Worm (Caenorhabditis elegans) whole organism, midembryonic: Measurements from ENCODE around the gene aagr-3.

Experiments
- T22C8.4 ChIP-seq: fragments of 200-800 bp; sonication (Bioruptor generic); IDR thresholded peaks from 2 replicates; pipeline ENCODE4 v1.3.6; 2022; ENCODE audit warnings: missing genetic modification characterization, missing compliant biosample characterization
- cog-1 ChIP-seq: sonication (generic microtip); optimal IDR thresholded peaks from 2 replicates; lab custom pipeline; 2016; ENCODE audit warnings: missing genetic modification characterization, missing compliant biosample characterization
- flt-1 ChIP-seq: fragments of 200-800 bp; sonication (Bioruptor generic); IDR thresholded peaks from 2 replicates; pipeline ENCODE4 v1.3.6; 2022; ENCODE audit warnings: missing genetic modification characterization, missing compliant biosample characterization
- klf-2 ChIP-seq: fragments of 200-800 bp; sonication (Bioruptor generic); conservative IDR thresholded peaks from 2 replicates; pipeline ENCODE4 v1.3.6; 2022; ENCODE audit warnings: missing genetic modification reagents, missing genetic modification characterization, missing compliant biosample characterization
- med-1 ChIP-seq: sonication (generic microtip); optimal IDR thresholded peaks from 2 replicates; lab custom pipeline; 2017; ENCODE audit warnings: missing genetic modification characterization, mild to moderate bottlenecking, missing compliant biosample characterization, antibody characterized with exemption, missing genetic modification reagents; ENCODE audit not compliant: insufficient read depth
- ref-1 ChIP-seq: fragments of 200-800 bp; sonication (Bioruptor generic); conservative IDR thresholded peaks from 2 replicates; pipeline ENCODE4 v1.3.6; 2022; ENCODE audit warnings: missing genetic modification reagents, missing genetic modification characterization, missing compliant biosample characterization
- tab-1 ChIP-seq: fragments of 200-800 bp; sonication (Bioruptor generic); IDR thresholded peaks from 2 replicates; pipeline ENCODE4 v1.3.6; 2022; ENCODE audit warnings: missing genetic modification characterization, missing compliant biosample characterization
- ztf-23 ChIP-seq: fragments of 200-800 bp; sonication (Bioruptor generic); IDR thresholded peaks from 2 replicates; pipeline ENCODE4 v1.3.6; 2022; ENCODE audit warnings: missing genetic modification reagents, missing genetic modification characterization, missing compliant biosample characterization
- ztf-29 ChIP-seq: fragments of 200-800 bp; sonication (Bioruptor generic); IDR thresholded peaks from 2 replicates; pipeline ENCODE4 v1.3.6; 2022; ENCODE audit warnings: missing genetic modification reagents, missing genetic modification characterization, missing compliant biosample characterization

DNA sequence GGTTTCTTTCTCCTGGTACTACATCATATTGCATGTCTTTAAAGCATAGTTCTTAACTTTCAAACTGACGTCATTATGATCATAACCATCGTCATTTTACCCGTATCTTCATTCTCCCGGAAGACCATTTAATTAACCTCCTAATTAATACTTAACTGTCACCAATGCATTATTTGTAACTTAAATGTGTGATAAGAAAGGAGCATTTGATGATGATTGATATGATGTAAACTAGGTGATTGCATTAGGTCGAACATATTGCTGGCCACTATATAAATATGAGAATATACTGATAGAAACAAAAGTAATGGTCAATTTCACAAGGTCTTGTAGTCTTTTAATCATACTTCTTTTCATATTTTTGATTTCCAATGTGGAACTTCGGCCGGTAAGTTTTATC, 26.9 kb upstream of the aagr-3 start, which contains the start of gene hrg-3:
- TF ChIP-seq flt-1 (no peak), ztf-23 (GFP tag; lab: Robert Waterston, UW) (no peak), tab-1 (GFP tag; lab: Robert Waterston, UW) (no peak), cog-1 (no peak), ref-1 (no peak), T22C8.4 (no peak), med-1 (GFP tag; lab: Kevin White, UChicago) (no peak), ztf-29 (GFP tag; lab: Robert Waterston, UW) (no peak), klf-2 (GFP tag; lab: Robert Waterston, UW) (no peak)
